8 worm cellular contexts compared by ENCODE assay signal in the genomic region with DNA sequence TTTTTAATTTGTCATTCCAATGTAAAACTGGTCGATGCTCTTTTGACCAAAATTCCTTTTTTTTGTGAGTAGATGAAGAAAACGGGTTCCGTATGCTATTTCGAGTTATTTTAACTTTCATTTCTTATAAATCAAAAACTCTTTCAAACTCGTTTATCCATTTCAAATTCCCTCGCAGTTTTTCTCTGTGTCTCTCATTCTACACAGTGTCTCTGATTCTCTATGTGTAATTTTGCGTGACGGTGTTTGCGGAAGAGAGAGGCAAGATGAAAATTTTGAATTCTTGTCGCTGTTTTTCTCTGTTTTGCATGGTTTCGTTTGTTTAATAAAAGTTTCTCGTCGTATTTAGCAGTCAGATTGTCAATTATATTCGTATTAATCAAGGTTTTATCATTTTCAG.
TF ChIP-seq lines count a peak whose summit lies in the region.

A gene (plus strand): TSS at position 399 of the 400 bp plus-strand sequence.

TF ChIP-seq in whole organism, L1 larva, 84 proteins besides CTCF, POLR2A, EP300 and RAD21 (continues in another document):
- TF ChIP-seq nhr-12 (tag; optimal IDR thresholded peaks at IDR 0.05; lab: Kevin White, UChicago) = no peak
- TF ChIP-seq snu-23 (GFP tag; optimal IDR thresholded peaks at IDR 0.05; lab: Kevin White, UChicago) = peak; percentile 96
- peak in 1 of 2 experiments; percentile 78 for TF ChIP-seq ztf-11 (tag; optimal IDR thresholded peaks at IDR 0.05; lab: Kevin White, UChicago)
- TF ChIP-seq ceh-8 (GFP tag; optimal IDR thresholded peaks at IDR 0.05; lab: Kevin White, UChicago) = peak; percentile 88
- TF ChIP-seq F16B12.6 (tag; optimal IDR thresholded peaks at IDR 0.05; lab: Kevin White, UChicago) = peak; percentile 100
- TF ChIP-seq tlp-1 (tag; optimal IDR thresholded peaks at IDR 0.05; lab: Kevin White, UChicago) = no peak
- no peak for TF ChIP-seq nhr-76 (tag; optimal IDR thresholded peaks at IDR 0.05; lab: Kevin White, UChicago)
- peak; percentile 93 for TF ChIP-seq fos-1 (tag; optimal IDR thresholded peaks at IDR 0.05; lab: Kevin White, UChicago)
- TF ChIP-seq efl-3 (GFP tag; optimal IDR thresholded peaks at IDR 0.05; lab: Kevin White, UChicago) = peak; percentile 38
- TF ChIP-seq ceh-82 (tag; optimal IDR thresholded peaks at IDR 0.05; lab: Kevin White, UChicago) = peak; percentile 74 to 90 (median 88)
- no peak for TF ChIP-seq ama-1 (optimal IDR thresholded peaks at IDR 0.05; lab: Kevin White, UChicago)

TF ChIP-seq in whole organism, L2 larva, 48 proteins besides CTCF, POLR2A, EP300 and RAD21 (continues in another document):
- TF ChIP-seq nhr-11 (tag; optimal IDR thresholded peaks at IDR 0.05; lab: Kevin White, UChicago) (no peak), mbf-1 (tag; optimal IDR thresholded peaks at IDR 0.05; lab: Kevin White, UChicago) (no peak), peb-1 (tag; optimal IDR thresholded peaks at IDR 0.05; lab: Kevin White, UChicago) (no peak), ztf-1 (GFP tag; conservative IDR thresholded peaks at IDR 0.05; lab: Robert Waterston, UW) (no peak), sma-9 (GFP tag; optimal IDR thresholded peaks at IDR 0.05; lab: Kevin White, UChicago) (peak; percentile 94), sma-9 (tag; optimal IDR thresholded peaks at IDR 0.05; lab: Kevin White, UChicago) (no peak), blmp-1 (tag; optimal IDR thresholded peaks at IDR 0.05; lab: Kevin White, UChicago; ENCODE audit: insufficient read depth) (no peak), crh-2 (tag; optimal IDR thresholded peaks at IDR 0.05; lab: Kevin White, UChicago) (peak; percentile 96), elt-1 (tag; optimal IDR thresholded peaks at IDR 0.05; lab: Kevin White, UChicago) (no peak), lin-11 (tag; optimal IDR thresholded peaks at IDR 0.05; lab: Kevin White, UChicago) (no peak), nhr-25 (tag; optimal IDR thresholded peaks at IDR 0.05; lab: Kevin White, UChicago) (no peak)

TF ChIP-seq in whole organism, L3 larva, 47 proteins besides CTCF, POLR2A, EP300 and RAD21 (continues in another document):
- TF ChIP-seq lsy-12 (tag; optimal IDR thresholded peaks at IDR 0.05; lab: Kevin White, UChicago) (peak; percentile 61), nhr-12 (tag; optimal IDR thresholded peaks at IDR 0.05; lab: Kevin White, UChicago) (no peak), ztf-11 (tag; optimal IDR thresholded peaks at IDR 0.05; lab: Kevin White, UChicago) (no peak), ztf-4 (tag; optimal IDR thresholded peaks at IDR 0.05; lab: Kevin White, UChicago) (no peak), nhr-237 (tag; optimal IDR thresholded peaks at IDR 0.05; lab: Kevin White, UChicago) (no peak), skn-1 (tag; optimal IDR thresholded peaks at IDR 0.05; lab: Kevin White, UChicago) (peak; percentile 79), elt-3 (tag; optimal IDR thresholded peaks at IDR 0.05; lab: Kevin White, UChicago) (no peak), nhr-76 (tag; optimal IDR thresholded peaks at IDR 0.05; lab: Kevin White, UChicago) (no peak), nhr-67 (tag; optimal IDR thresholded peaks at IDR 0.05; lab: Kevin White, UChicago) (peak; percentile 5), nfya-1 (tag; optimal IDR thresholded peaks at IDR 0.05; lab: Kevin White, UChicago; ENCODE audit: insufficient read depth) (no peak), daf-12 (tag; optimal IDR thresholded peaks at IDR 0.05; lab: Kevin White, UChicago) (no peak)

TF ChIP-seq in whole organism, L4 larva, 104 proteins besides CTCF, POLR2A, EP300 and RAD21 (continues in another document):
- peak; percentile 90 for TF ChIP-seq hmg-1.1 (GFP tag; IDR thresholded peaks at IDR 0.05; lab: Robert Waterston, UW)
- TF ChIP-seq dpl-1 (GFP tag; optimal IDR thresholded peaks at IDR 0.05; lab: Kevin White, UChicago) = peak; percentile 100
- peak; percentile 54 for TF ChIP-seq nhr-6 (tag; optimal IDR thresholded peaks at IDR 0.05; lab: Kevin White, UChicago)
- no peak for TF ChIP-seq ces-1 (GFP tag; optimal IDR thresholded peaks at IDR 0.05; lab: Kevin White, UChicago)
- no peak for TF ChIP-seq tag-97 (GFP tag; IDR thresholded peaks at IDR 0.05; lab: Robert Waterston, UW)
- TF ChIP-seq hlh-11 (tag; optimal IDR thresholded peaks at IDR 0.05; lab: Kevin White, UChicago) = peak; percentile 66
- peak in 1 of 2 experiments; percentile 34 for TF ChIP-seq hif-1 (tag; optimal IDR thresholded peaks at IDR 0.05; lab: Kevin White, UChicago)
- no peak for TF ChIP-seq pha-4 (GFP tag; IDR thresholded peaks at IDR 0.05; lab: Robert Waterston, UW)
- TF ChIP-seq pha-4 (tag; optimal IDR thresholded peaks at IDR 0.05; lab: Kevin White, UChicago) = peak; percentile 79
- no peak for TF ChIP-seq zfp-3 (GFP tag; conservative IDR thresholded peaks at IDR 0.05; lab: Robert Waterston, UW)
- TF ChIP-seq duxl-1 (tag; optimal IDR thresholded peaks at IDR 0.05; lab: Kevin White, UChicago; ENCODE audit: poor library complexity) = peak; percentile 74

TF ChIP-seq in whole organism, early embryonic, 17 proteins besides CTCF, POLR2A, EP300 and RAD21:
- TF ChIP-seq tra-4 (tag; optimal IDR thresholded peaks at IDR 0.05; lab: Kevin White, UChicago) (no peak), F13C5.2 (tag; optimal IDR thresholded peaks at IDR 0.05; lab: Kevin White, UChicago) (peak; percentile 70)

TF ChIP-seq in whole organism, late embryonic, 69 proteins besides CTCF, POLR2A, EP300 and RAD21 (continues in another document):
- peak; percentile 77 for TF ChIP-seq unc-42 (tag; optimal IDR thresholded peaks at IDR 0.05; lab: Kevin White, UChicago)
- peak; percentile 73 for TF ChIP-seq ceh-31 (tag; optimal IDR thresholded peaks at IDR 0.05; lab: Kevin White, UChicago)
- peak; percentile 9 for TF ChIP-seq tbx-2 (tag; optimal IDR thresholded peaks at IDR 0.05; lab: Kevin White, UChicago)
- TF ChIP-seq pha-2 (tag; optimal IDR thresholded peaks at IDR 0.05; lab: Kevin White, UChicago) = no peak
- TF ChIP-seq ceh-22 (tag; optimal IDR thresholded peaks at IDR 0.05; lab: Kevin White, UChicago) = no peak
- TF ChIP-seq dve-1 (tag; optimal IDR thresholded peaks at IDR 0.05; lab: Kevin White, UChicago) = peak; percentile 39
- TF ChIP-seq ahr-1 (tag; optimal IDR thresholded peaks at IDR 0.05; lab: Kevin White, UChicago) = no peak
- TF ChIP-seq ceh-2 (tag; optimal IDR thresholded peaks at IDR 0.05; lab: Kevin White, UChicago) = no peak
- peak; percentile 1 for TF ChIP-seq ceh-14 (tag; optimal IDR thresholded peaks at IDR 0.05; lab: Kevin White, UChicago)
- TF ChIP-seq pros-1 (tag; optimal IDR thresholded peaks at IDR 0.05; lab: Kevin White, UChicago) = peak; percentile 21
- TF ChIP-seq ceh-45 (GFP tag; IDR thresholded peaks at IDR 0.05; lab: Robert Waterston, UW) = no peak
- no peak for TF ChIP-seq nhr-11 (tag; optimal IDR thresholded peaks at IDR 0.05; lab: Kevin White, UChicago)
- no peak for TF ChIP-seq npax-4 (tag; optimal IDR thresholded peaks at IDR 0.05; lab: Kevin White, UChicago)
- TF ChIP-seq pqm-1 (tag; optimal IDR thresholded peaks at IDR 0.05; lab: Kevin White, UChicago) = no peak
- no peak for TF ChIP-seq hlh-8 (tag; optimal IDR thresholded peaks at IDR 0.05; lab: Kevin White, UChicago)
- peak; percentile 86 for TF ChIP-seq nfya-1 (tag; optimal IDR thresholded peaks at IDR 0.05; lab: Kevin White, UChicago)

TF ChIP-seq in whole organism, mixed stage, embryonic, 35 proteins besides CTCF, POLR2A, EP300 and RAD21 (continues in another document):
- TF ChIP-seq unc-120 (tag; optimal IDR thresholded peaks at IDR 0.05; lab: Kevin White, UChicago; ENCODE audit: poor library complexity, severe bottlenecking) (no peak), mls-2 (tag; optimal IDR thresholded peaks at IDR 0.05; lab: Kevin White, UChicago) (no peak), drap-1 (GFP tag; optimal IDR thresholded peaks at IDR 0.05; lab: Kevin White, UChicago) (no peak), lin-32 (GFP tag; optimal IDR thresholded peaks at IDR 0.05; lab: Kevin White, UChicago) (no peak), snpc-4 (tag; optimal IDR thresholded peaks at IDR 0.05; lab: Kevin White, UChicago) (no peak), nhr-12 (tag; optimal IDR thresholded peaks at IDR 0.05; lab: Kevin White, UChicago) (no peak), bed-3 (GFP tag; optimal IDR thresholded peaks at IDR 0.05; lab: Kevin White, UChicago) (no peak), zip-8 (tag; optimal IDR thresholded peaks at IDR 0.05; lab: Kevin White, UChicago) (no peak), ztf-11 (tag; optimal IDR thresholded peaks at IDR 0.05; lab: Kevin White, UChicago) (no peak), flh-1 (GFP tag; optimal IDR thresholded peaks at IDR 0.05; lab: Kevin White, UChicago) (no peak), sptf-1 (tag; optimal IDR thresholded peaks at IDR 0.05; lab: Kevin White, UChicago) (no peak), ces-1 (GFP tag; optimal IDR thresholded peaks at IDR 0.05; lab: Kevin White, UChicago) (no peak), lin-13 (tag; optimal IDR thresholded peaks at IDR 0.05; lab: Kevin White, UChicago) (peak; percentile 53), unc-39 (tag; optimal IDR thresholded peaks at IDR 0.05; lab: Kevin White, UChicago) (no peak), elt-1 (tag; optimal IDR thresholded peaks at IDR 0.05; lab: Kevin White, UChicago; ENCODE audit: borderline replicate concordance, insufficient read depth) (no peak), nhr-237 (tag; optimal IDR thresholded peaks at IDR 0.05; lab: Kevin White, UChicago) (peak; percentile 86)

TF ChIP-seq in whole organism, young adult, 124 proteins besides CTCF, POLR2A, EP300 and RAD21 (continues in another document):
- no peak for TF ChIP-seq nhr-179 (tag; optimal IDR thresholded peaks at IDR 0.05; lab: Kevin White, UChicago)
- no peak for TF ChIP-seq F39B2.1 (GFP tag; IDR thresholded peaks at IDR 0.05; lab: Robert Waterston, UW)
- TF ChIP-seq B0261.1 (tag; optimal IDR thresholded peaks at IDR 0.05; lab: Kevin White, UChicago) = no peak
- TF ChIP-seq B0019.2 (GFP tag; conservative IDR thresholded peaks at IDR 0.05; lab: Robert Waterston, UW) = no peak
- no peak for TF ChIP-seq gei-17 (GFP tag; optimal IDR thresholded peaks at IDR 0.05; lab: Kevin White, UChicago)
- no peak for TF ChIP-seq nhr-120 (GFP tag; IDR thresholded peaks at IDR 0.05; lab: Robert Waterston, UW)
- no peak for TF ChIP-seq lag-1 (GFP tag; IDR thresholded peaks at IDR 0.05; lab: Robert Waterston, UW)
- no peak for TF ChIP-seq Y95B8A.8 (GFP tag; IDR thresholded peaks at IDR 0.05; lab: Robert Waterston, UW)
- TF ChIP-seq rcor-1 (GFP tag; IDR thresholded peaks at IDR 0.05; lab: Robert Waterston, UW) = peak; percentile 47
- no peak for TF ChIP-seq madf-3 (GFP tag; IDR thresholded peaks at IDR 0.05; lab: Robert Waterston, UW)
- no peak for TF ChIP-seq ceh-79 (tag; optimal IDR thresholded peaks at IDR 0.05; lab: Kevin White, UChicago)
- TF ChIP-seq bed-1 (GFP tag; IDR thresholded peaks at IDR 0.05; lab: Robert Waterston, UW) = no peak
- TF ChIP-seq ceh-27 (GFP tag; optimal IDR thresholded peaks at IDR 0.05; lab: Kevin White, UChicago) = peak; percentile 72
- no peak for TF ChIP-seq Y67H2A.10 (GFP tag; conservative IDR thresholded peaks at IDR 0.05; lab: Robert Waterston, UW)
- no peak for TF ChIP-seq let-607 (tag; optimal IDR thresholded peaks at IDR 0.05; lab: Kevin White, UChicago)
- no peak for TF ChIP-seq mes-4 (tag; optimal IDR thresholded peaks at IDR 0.05; lab: Kevin White, UChicago)
- TF ChIP-seq ceh-100 (GFP tag; IDR thresholded peaks at IDR 0.05; lab: Robert Waterston, UW) = peak; percentile 73
- no peak for TF ChIP-seq ceh-58 (GFP tag; IDR thresholded peaks at IDR 0.05; lab: Robert Waterston, UW)
- no peak for TF ChIP-seq bed-2 (GFP tag; IDR thresholded peaks at IDR 0.05; lab: Robert Waterston, UW)
